Worm (Caenorhabditis elegans) whole organism, young adult: ENCODE results near the gene rgs-2.

Experiments
- F57C9.4 ChIP-seq: sonication (generic microtip); optimal IDR thresholded peaks from 2 replicates; lab custom pipeline; 2017; ENCODE audit warnings: mild to moderate bottlenecking, missing genetic modification characterization, missing compliant biosample characterization
- ZK185.1 ChIP-seq: sonication (generic microtip); optimal IDR thresholded peaks from 2 replicates; lab custom pipeline; 2016; ENCODE audit warnings: mild to moderate bottlenecking, missing genetic modification characterization, missing compliant biosample characterization; ENCODE audit not compliant: poor library complexity, severe bottlenecking
- ama-1 ChIP-seq, 3 experiments: fragments of 150-350 bp in 1 of 3; sonication (generic microtip) in 2 of 3; optimal IDR thresholded peaks; 2 replicates each; lab custom pipeline; 2014 to 2018; ENCODE audit warnings: missing biosample characterization in 2 of 3, missing genetic modification characterization in 2 of 3, missing genetic modification reagents in 2 of 3
- ceh-58 ChIP-seq: fragments of 200-800 bp; sonication (Bioruptor generic); IDR thresholded peaks from 2 replicates; pipeline ENCODE4 v1.3.6; 2022; ENCODE audit warnings: missing genetic modification characterization, missing compliant biosample characterization
- efl-1 ChIP-seq: fragments of 150-350 bp; optimal IDR thresholded peaks from 2 replicates; lab custom pipeline; 2014; ENCODE audit warnings: missing biosample characterization, missing genetic modification reagents, missing genetic modification characterization
- egl-18 ChIP-seq: fragments of 200-800 bp; sonication (Bioruptor generic); IDR thresholded peaks from 2 replicates; pipeline ENCODE4 v1.3.6; 2022; ENCODE audit warnings: missing genetic modification reagents, missing genetic modification characterization, missing compliant biosample characterization
- hlh-26 ChIP-seq: fragments of 200-800 bp; sonication (Bioruptor generic); conservative IDR thresholded peaks from 2 replicates; pipeline ENCODE4 v1.3.6; 2022; ENCODE audit warnings: missing genetic modification reagents, missing genetic modification characterization, missing compliant biosample characterization
- lin-35 ChIP-seq, 3 experiments: fragments of 150-350 bp in 2 of 3; sonication (generic microtip) in 1 of 3; optimal IDR thresholded peaks; 2 replicates each; lab custom pipeline; 2014 to 2018; ENCODE audit warnings: missing biosample characterization in 3 of 3, missing genetic modification characterization in 3 of 3, missing genetic modification reagents in 3 of 3
- mxl-1 ChIP-seq: sonication (generic microtip); optimal IDR thresholded peaks from 2 replicates; lab custom pipeline; 2016; ENCODE audit warnings: missing genetic modification characterization, missing compliant biosample characterization
- ztf-22 ChIP-seq: fragments of 200-800 bp; sonication (Bioruptor generic); optimal IDR thresholded peaks from 2 replicates; lab custom pipeline; 2018; ENCODE audit warnings: mild to moderate bottlenecking, missing genetic modification characterization, moderate library complexity, missing compliant biosample characterization

DNA sequence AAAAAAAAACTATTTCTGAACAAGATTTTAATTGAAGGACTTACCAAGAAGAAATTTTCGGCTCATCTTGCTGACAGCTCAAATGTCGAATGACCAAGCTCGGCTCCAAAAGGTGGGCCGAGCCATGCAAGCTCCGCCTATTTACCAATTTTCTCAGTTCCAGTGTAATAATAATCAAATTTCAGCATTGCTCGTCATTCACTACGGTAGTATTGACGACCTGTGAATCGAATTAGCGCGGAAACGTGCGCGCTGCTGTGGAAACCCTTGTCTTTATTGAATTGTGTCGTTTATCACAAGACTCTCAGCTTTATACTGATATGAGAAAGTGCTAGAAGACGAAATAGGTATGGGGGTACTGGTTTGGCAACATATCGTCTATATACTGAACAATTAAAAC lies 48.9 kb upstream of the rgs-2 start, which contains the start of gene nlp-76:
- no peak for TF ChIP-seq lin-35 (GFP tag; optimal IDR thresholded peaks at IDR 0.05; lab: Kevin White, UChicago)
- TF ChIP-seq egl-18 (GFP tag; lab: Robert Waterston, UW): no peak
- TF ChIP-seq efl-1: no peak
- TF ChIP-seq mxl-1 (tag; lab: Kevin White, UChicago): no peak
- TF ChIP-seq ZK185.1: no peak
- no peak for TF ChIP-seq ztf-22 (GFP tag; lab: Kevin White, UChicago)
- no peak for TF ChIP-seq ceh-58
- TF ChIP-seq F57C9.4 (tag; lab: Kevin White, UChicago): no peak
- TF ChIP-seq hlh-26 (GFP tag; lab: Robert Waterston, UW): no peak
- peak; percentile 49 for TF ChIP-seq ama-1 (optimal IDR thresholded peaks at IDR 0.05; lab: Kevin White, UChicago)
- TF ChIP-seq ama-1 (GFP tag; optimal IDR thresholded peaks at IDR 0.05; lab: Kevin White, UChicago): no peak
